Worm (Caenorhabditis elegans) whole organism, early embryonic: ENCODE results near the gene C16C10.1.

Experiments
- F13C5.2 ChIP-seq: sonication (generic microtip); optimal IDR thresholded peaks from 2 replicates; lab custom pipeline; 2017; ENCODE audit warnings: mild to moderate bottlenecking, missing genetic modification characterization, inconsistent platforms, missing compliant biosample characterization
- flt-1 ChIP-seq: fragments of 200-800 bp; sonication (Bioruptor generic); IDR thresholded peaks from 2 replicates; pipeline ENCODE4 v1.3.6; 2022; ENCODE audit warnings: missing genetic modification characterization, missing compliant biosample characterization

ce11 chrIII:4230092-4230491, 48.9 kb upstream of the C16C10.1 start:
- TF ChIP-seq F13C5.2 (tag; lab: Kevin White, UChicago), result no peak
- TF ChIP-seq flt-1, result no peak
